Fruit fly (Drosophila melanogaster) Kc167 (cell line): ENCODE measurements around the gene rgn.

Experiments used
- Myc ChIP-seq: fragments of >200 bp; optimal IDR thresholded peaks from 2 replicates; lab custom pipeline; 2017; ENCODE audit warnings: missing external identifiers
- psq ChIP-seq: fragments of >200 bp; optimal IDR thresholded peaks from 2 replicates; lab custom pipeline; 2017; ENCODE audit warnings: missing external identifiers
- ttk ChIP-seq: sonication (Bioruptor generic); optimal IDR thresholded peaks from 2 replicates; lab custom pipeline; 2017; ENCODE audit warnings: missing external identifiers

DNA sequence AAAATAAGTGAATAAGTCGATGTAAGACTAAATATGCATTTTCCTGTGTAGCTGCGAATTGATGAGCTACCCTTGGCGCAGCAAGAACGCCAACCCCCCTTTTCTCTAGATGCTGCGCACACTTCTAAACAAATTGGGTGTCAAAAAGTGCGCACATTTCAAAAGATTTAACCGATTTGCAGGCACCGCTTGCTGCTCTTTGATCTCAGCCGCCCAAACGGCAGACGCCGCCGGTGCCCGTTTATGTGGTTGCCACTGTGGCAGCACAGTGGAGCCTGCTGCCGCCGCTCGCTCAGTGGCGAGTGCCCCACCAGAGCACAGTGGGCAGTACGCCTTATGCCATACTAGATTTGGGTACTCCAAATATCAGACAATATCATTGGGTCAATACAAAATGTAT, 68.2 kb downstream of the rgn start:
- TF ChIP-seq psq (lab: Kevin White, UChicago) (no peak), ttk (lab: Kevin White, UChicago) (no peak), Myc (lab: Kevin White, UChicago) (no peak)
